Fruit fly (Drosophila melanogaster) whole organism, embryonic: Measurements from ENCODE around the gene CG8993.
A peak's percentile ranks its signal among the peaks of the same experiment; 100 is the strongest.

ENCODE experiments used
- CG10979 ChIP-seq: fragments of 200-800 bp; sonication (Bioruptor generic); optimal IDR thresholded peaks from 2 replicates; lab custom pipeline; 2018; ENCODE audit warnings: missing biosample characterization, mild to moderate bottlenecking, missing genetic modification characterization, moderate library complexity
- CG11504 ChIP-seq: fragments of 200-800 bp; sonication (Bioruptor generic); optimal IDR thresholded peaks from 3 replicates; lab custom pipeline; 2019; ENCODE audit warnings: missing biosample characterization, mild to moderate bottlenecking, missing genetic modification characterization, moderate library complexity
- CG12071 ChIP-seq: fragments of 200-800 bp; sonication (Bioruptor generic); optimal IDR thresholded peaks from 3 replicates; lab custom pipeline; 2018; ENCODE audit warnings: missing biosample characterization, mild to moderate bottlenecking, missing genetic modification characterization
- CG1233 ChIP-seq: fragments of 200-800 bp; sonication (Bioruptor generic); optimal IDR thresholded peaks from 4 replicates; lab custom pipeline; 2018; ENCODE audit warnings: missing biosample characterization, mild to moderate bottlenecking, missing genetic modification characterization
- CG1529 ChIP-seq: fragments of 200-800 bp; sonication (Bioruptor generic); optimal IDR thresholded peaks from 3 replicates; lab custom pipeline; 2018; ENCODE audit warnings: missing biosample characterization, missing genetic modification characterization
- CG15514 ChIP-seq: fragments of 200-800 bp; sonication (Bioruptor generic); optimal IDR thresholded peaks from 3 replicates; lab custom pipeline; 2017; ENCODE audit warnings: missing biosample characterization, missing genetic modification characterization, mild to moderate bottlenecking, moderate library complexity, missing genetic modification reagents
- CG16863 ChIP-seq: fragments of 200-800 bp; sonication (Bioruptor generic); optimal IDR thresholded peaks from 3 replicates; lab custom pipeline; 2016; ENCODE audit warnings: missing biosample characterization, missing genetic modification characterization
- CG17359 ChIP-seq: fragments of 200-800 bp; sonication (Bioruptor generic); optimal IDR thresholded peaks from 3 replicates; lab custom pipeline; 2018; ENCODE audit warnings: missing biosample characterization, mild to moderate bottlenecking, missing genetic modification characterization, moderate library complexity
- CG31441 ChIP-seq: fragments of 200-800 bp; sonication (Bioruptor generic); IDR thresholded peaks from 2 replicates; pipeline ENCODE4 v1.3.6; 2022; ENCODE audit warnings: missing biosample characterization, missing genetic modification characterization
- CG3847 ChIP-seq: fragments of 200-800 bp; sonication (Bioruptor generic); IDR thresholded peaks from 2 replicates; pipeline ENCODE4 v1.3.6; 2022; ENCODE audit warnings: missing biosample characterization, missing genetic modification characterization
- CG4360 ChIP-seq: fragments of 200-800 bp; sonication (Bioruptor generic); IDR thresholded peaks from 2 replicates; pipeline ENCODE4 v1.3.6; 2022; ENCODE audit warnings: missing biosample characterization, missing genetic modification characterization
- CG4424 ChIP-seq: fragments of 200-800 bp; sonication (Bioruptor generic); optimal IDR thresholded peaks from 3 replicates; lab custom pipeline; 2016; ENCODE audit warnings: missing biosample characterization, missing genetic modification characterization
- CG6272 ChIP-seq: fragments of 200-800 bp; sonication (Bioruptor generic); IDR thresholded peaks from 2 replicates; pipeline ENCODE4 v1.3.6; 2022; ENCODE audit warnings: missing biosample characterization, missing genetic modification characterization
- CG6683 ChIP-seq: fragments of 200-800 bp; sonication (Bioruptor generic); optimal IDR thresholded peaks from 2 replicates; lab custom pipeline; 2017; ENCODE audit warnings: missing biosample characterization, mild to moderate bottlenecking, missing genetic modification characterization, missing genetic modification reagents
- CG6791 ChIP-seq: fragments of 200-800 bp; sonication (Bioruptor generic); IDR thresholded peaks from 3 replicates; pipeline ENCODE4 v1.3.6; 2022; ENCODE audit warnings: missing biosample characterization, missing genetic modification characterization; ENCODE audit not compliant: partially characterized antibody
- CG6854 ChIP-seq: fragments of 200-800 bp; sonication (Bioruptor generic); optimal IDR thresholded peaks from 3 replicates; lab custom pipeline; 2017; ENCODE audit warnings: missing biosample characterization, mild to moderate bottlenecking, missing genetic modification characterization
- CG7556 ChIP-seq: fragments of 200-800 bp; sonication (Bioruptor generic); optimal IDR thresholded peaks from 2 replicates; lab custom pipeline; 2017; ENCODE audit warnings: missing biosample characterization, mild to moderate bottlenecking, missing genetic modification characterization
- CG9437 ChIP-seq: fragments of 200-800 bp; sonication (Bioruptor generic); optimal IDR thresholded peaks from 2 replicates; lab custom pipeline; 2018; ENCODE audit warnings: missing biosample characterization, mild to moderate bottlenecking, missing genetic modification characterization
- CG9609 ChIP-seq: fragments of 200-800 bp; sonication (Bioruptor generic); optimal IDR thresholded peaks from 3 replicates; lab custom pipeline; 2016; ENCODE audit warnings: missing biosample characterization, missing genetic modification characterization
- CG9817 ChIP-seq: fragments of 200-800 bp; sonication (Bioruptor generic); optimal IDR thresholded peaks from 2 replicates; lab custom pipeline; 2018; ENCODE audit warnings: missing biosample characterization, mild to moderate bottlenecking, missing genetic modification characterization, moderate library complexity
- Camta ChIP-seq: fragments of 200-800 bp; sonication (Bioruptor generic); optimal IDR thresholded peaks from 2 replicates; lab custom pipeline; 2016; ENCODE audit warnings: missing biosample characterization, missing genetic modification characterization
- D19B ChIP-seq: fragments of 200-800 bp; sonication (Bioruptor generic); optimal IDR thresholded peaks from 2 replicates; lab custom pipeline; 2017; ENCODE audit warnings: missing biosample characterization, mild to moderate bottlenecking, missing genetic modification characterization
- Dek ChIP-seq: fragments of 200-800 bp; sonication (Bioruptor generic); optimal IDR thresholded peaks from 3 replicates; lab custom pipeline; 2019; ENCODE audit warnings: missing biosample characterization, mild to moderate bottlenecking, missing genetic modification characterization, moderate library complexity
- E2f1 ChIP-seq: fragments of 200-800 bp; sonication (Bioruptor generic); IDR thresholded peaks from 2 replicates; pipeline ENCODE4 v1.3.6; 2022; ENCODE audit warnings: missing biosample characterization, missing genetic modification characterization
- Eip74EF ChIP-seq, 2 experiments: fragments of 200-800 bp in 1 of 2; fragments of >200 bp in 1 of 2; sonication (Bioruptor generic) in 1 of 2; optimal IDR thresholded peaks; 2 replicates each; lab custom pipeline; 2017 to 2019; ENCODE audit warnings: missing biosample characterization in 2 of 2, missing genetic modification characterization in 2 of 2, mild to moderate bottlenecking in 1 of 2, moderate library complexity in 1 of 2
- Fer2 ChIP-seq: fragments of 200-800 bp; sonication (Bioruptor generic); optimal IDR thresholded peaks from 2 replicates; lab custom pipeline; 2018; ENCODE audit warnings: missing biosample characterization, mild to moderate bottlenecking, missing genetic modification characterization, moderate library complexity
- Lhr ChIP-seq: fragments of 200-800 bp; sonication (Bioruptor generic); optimal IDR thresholded peaks from 3 replicates; lab custom pipeline; 2017; ENCODE audit warnings: mild to moderate bottlenecking, missing biosample characterization, missing genetic modification reagents, missing genetic modification characterization
- Med ChIP-seq: fragments of 200-800 bp; sonication (Bioruptor generic); peaks from one replicate; lab custom pipeline; 2016; ENCODE audit warnings: missing biosample characterization, missing genetic modification characterization, mild to moderate bottlenecking, inconsistent platforms, moderate library complexity
- NFAT ChIP-seq: fragments of 200-800 bp; sonication (Bioruptor generic); IDR thresholded peaks from 2 replicates; pipeline ENCODE4 v1.3.6; 2022; ENCODE audit warnings: missing biosample characterization, missing genetic modification characterization
- Opbp ChIP-seq: fragments of 200-800 bp; sonication (Bioruptor generic); IDR thresholded peaks from 3 replicates; pipeline ENCODE4 v1.3.6; 2022; ENCODE audit warnings: missing biosample characterization, missing genetic modification characterization; ENCODE audit not compliant: partially characterized antibody
- Scr ChIP-seq: fragments of 200-800 bp; sonication (Bioruptor generic); IDR thresholded peaks from 2 replicates; pipeline ENCODE4 v1.3.6; 2022; ENCODE audit warnings: missing biosample characterization, missing genetic modification characterization; ENCODE audit not compliant: partially characterized antibody
- Sin3A ChIP-seq: fragments of >200 bp; optimal IDR thresholded peaks from 2 replicates; lab custom pipeline; 2018
- Trl ChIP-seq, 3 experiments: fragments of >200 bp in 2 of 3; fragments of 200-800 bp in 1 of 3; sonication (Bioruptor generic) in 1 of 3; optimal IDR thresholded peaks; 2 replicates in 1 of 3; 3 replicates in 2 of 3; lab custom pipeline; 2016 to 2017; ENCODE audit warnings: missing biosample characterization in 1 of 3, missing genetic modification characterization in 1 of 3
- dati ChIP-seq: fragments of 200-800 bp; sonication (Bioruptor generic); IDR thresholded peaks from 2 replicates; pipeline ENCODE4 v1.3.6; 2022; ENCODE audit warnings: missing biosample characterization, missing genetic modification characterization
- grn ChIP-seq: fragments of 200-800 bp; sonication (Bioruptor generic); optimal IDR thresholded peaks from 3 replicates; lab custom pipeline; 2017; ENCODE audit warnings: missing biosample characterization, missing genetic modification characterization
- gro ChIP-seq: fragments of 200-800 bp; sonication (Bioruptor generic); optimal IDR thresholded peaks from 2 replicates; lab custom pipeline; 2016; ENCODE audit warnings: missing biosample characterization, missing genetic modification characterization
- jing ChIP-seq: fragments of 200-800 bp; sonication (Bioruptor generic); optimal IDR thresholded peaks from 2 replicates; lab custom pipeline; 2018; ENCODE audit warnings: missing biosample characterization, mild to moderate bottlenecking, missing genetic modification characterization
- lbe ChIP-seq: fragments of 200-800 bp; sonication (Bioruptor generic); optimal IDR thresholded peaks from 2 replicates; lab custom pipeline; 2016; ENCODE audit warnings: missing biosample characterization, mild to moderate bottlenecking, missing genetic modification characterization
- nau ChIP-seq: fragments of 200-800 bp; sonication (Bioruptor generic); optimal IDR thresholded peaks from 3 replicates; lab custom pipeline; 2017; ENCODE audit warnings: missing biosample characterization, mild to moderate bottlenecking, missing genetic modification characterization, missing genetic modification reagents
- oc ChIP-seq: fragments of 200-800 bp; sonication (Bioruptor generic); optimal IDR thresholded peaks from 2 replicates; lab custom pipeline; 2018; ENCODE audit warnings: missing biosample characterization, mild to moderate bottlenecking, missing genetic modification characterization, moderate library complexity
- salm ChIP-seq: fragments of 200-800 bp; sonication (Bioruptor generic); optimal IDR thresholded peaks from 2 replicates; lab custom pipeline; 2018; ENCODE audit warnings: missing biosample characterization, mild to moderate bottlenecking, missing genetic modification characterization
- sim ChIP-seq: fragments of 200-800 bp; sonication (Bioruptor generic); IDR thresholded peaks from 2 replicates; pipeline ENCODE4 v1.3.6; 2022; ENCODE audit warnings: missing biosample characterization, missing genetic modification characterization
- so ChIP-seq: fragments of 200-800 bp; sonication (Bioruptor generic); IDR thresholded peaks from 3 replicates; pipeline ENCODE4 v1.3.6; 2022; ENCODE audit warnings: missing biosample characterization, missing genetic modification characterization
- ssp ChIP-seq: fragments of 200-800 bp; sonication (Bioruptor generic); IDR thresholded peaks from 2 replicates; pipeline ENCODE4 v1.3.6; 2022; ENCODE audit warnings: missing biosample characterization, missing genetic modification characterization
- tgo ChIP-seq: fragments of 200-800 bp; sonication (Bioruptor generic); IDR thresholded peaks from 3 replicates; pipeline ENCODE4 v1.3.6; 2022; ENCODE audit warnings: missing biosample characterization, missing genetic modification characterization
- tna ChIP-seq: fragments of 200-800 bp; sonication (Bioruptor generic); IDR thresholded peaks from 2 replicates; pipeline ENCODE4 v1.3.6; 2022; ENCODE audit warnings: missing biosample characterization, missing genetic modification characterization; ENCODE audit not compliant: partially characterized antibody
- tup ChIP-seq: fragments of 200-800 bp; sonication (Bioruptor generic); optimal IDR thresholded peaks from 2 replicates; lab custom pipeline; 2016; ENCODE audit warnings: missing biosample characterization, mild to moderate bottlenecking, missing genetic modification characterization, moderate library complexity
- vfl ChIP-seq: fragments of 200-800 bp; sonication (Bioruptor generic); optimal IDR thresholded peaks from 2 replicates; lab custom pipeline; 2016; ENCODE audit warnings: missing biosample characterization, missing genetic modification characterization
- wor ChIP-seq: fragments of 200-800 bp; sonication (Bioruptor generic); IDR thresholded peaks from 2 replicates; pipeline ENCODE4 v1.3.6; 2022; ENCODE audit warnings: missing biosample characterization, missing genetic modification characterization
- zfh1 ChIP-seq: fragments of 200-800 bp; sonication (Bioruptor generic); IDR thresholded peaks from 3 replicates; pipeline ENCODE4 v1.3.6; 2022; ENCODE audit warnings: missing biosample characterization, missing genetic modification characterization

CG8993 gene

DNA sequence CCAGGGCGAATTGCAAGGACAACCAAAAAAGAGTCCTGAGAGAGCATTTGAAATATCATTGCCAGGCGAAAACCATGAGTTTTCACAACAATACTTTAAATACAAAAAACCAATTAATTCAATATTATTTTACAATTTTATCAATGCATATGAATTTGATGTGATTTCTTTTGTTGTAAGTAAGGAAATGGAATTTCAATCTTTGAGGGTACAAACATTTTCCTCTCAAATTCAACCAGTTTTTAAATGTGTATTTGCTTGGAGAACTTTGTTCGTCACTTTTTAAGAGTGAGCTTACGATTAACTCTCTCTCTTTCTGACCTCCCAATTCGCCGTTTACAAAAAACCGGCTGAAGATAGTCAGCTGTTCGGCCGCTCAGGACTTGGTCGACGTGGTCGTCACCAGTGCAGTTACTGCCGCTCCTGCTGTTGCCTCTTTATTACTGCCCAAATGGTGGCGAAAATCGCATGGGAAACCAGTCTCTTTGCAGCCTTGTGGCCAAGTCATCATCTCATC is 39.6 kb downstream of the CG8993 start (continued):
- TF ChIP-seq nau (GFP tag; lab: Kevin White, UChicago) (no peak), Opbp (GFP tag; lab: Robert Waterston, UW) (no peak), CG9437 (GFP tag; lab: Kevin White, UChicago) (no peak), tna (GFP tag; lab: Robert Waterston, UW) (no peak), sim (GFP tag; lab: Robert Waterston, UW) (no peak), grn (GFP tag; lab: Kevin White, UChicago) (no peak), CG1233 (GFP tag; lab: Kevin White, UChicago) (no peak), D19B (GFP tag; lab: Kevin White, UChicago) (no peak), Med (GFP tag; lab: Kevin White, UChicago) (peak; percentile 66), CG1529 (GFP tag; lab: Kevin White, UChicago) (no peak), gro (no peak), E2f1 (GFP tag; lab: Robert Waterston, UW) (peak; percentile 52), Fer2 (tag; lab: Kevin White, UChicago) (peak; percentile 18), Camta (GFP tag; lab: Kevin White, UChicago) (no peak), ssp (GFP tag; lab: Robert Waterston, UW) (no peak), tup (no peak), Trl (optimal IDR thresholded peaks at IDR 0.05; lab: Kevin White, UChicago) (peak; percentile 31 to 66), Trl (GFP tag; optimal IDR thresholded peaks at IDR 0.05; lab: Kevin White, UChicago) (no peak), CG9817 (tag; lab: Kevin White, UChicago) (peak; percentile 24), jing (GFP tag; lab: Kevin White, UChicago) (no peak), NFAT (no peak), lbe (GFP tag; lab: Kevin White, UChicago) (peak; percentile 9), oc (tag; lab: Kevin White, UChicago) (no peak), Dek (tag; lab: Kevin White, UChicago) (no peak), CG4360 (GFP tag; lab: Robert Waterston, UW) (no peak), CG9609 (GFP tag; lab: Kevin White, UChicago) (no peak), tgo (peak; percentile 60; the same call in 2 of the 3 replicates), Eip74EF (GFP tag; optimal IDR thresholded peaks at IDR 0.05; lab: Kevin White, UChicago) (no peak), CG10979 (tag; lab: Kevin White, UChicago) (no peak), dati (no peak), CG17359 (tag; lab: Kevin White, UChicago) (peak; percentile 51), CG12071 (GFP tag; lab: Kevin White, UChicago) (no peak), CG3847 (GFP tag; lab: Robert Waterston, UW) (0 out of 2 replicates have a peak, but pooled peaks have one; percentile 29), CG6683 (GFP tag; lab: Kevin White, UChicago) (peak; percentile 44), Scr (no peak), CG6791 (no peak), CG4424 (GFP tag; lab: Kevin White, UChicago) (peak; percentile 6), CG6272 (no peak), vfl (no peak), wor (0 out of 2 replicates have a peak, but pooled peaks have one; percentile 34), salm (tag; lab: Kevin White, UChicago) (no peak), so (GFP tag; lab: Robert Waterston, UW) (0 out of 3 replicates have a peak, but pooled peaks have one; percentile 30), CG15514 (GFP tag; lab: Kevin White, UChicago) (peak; percentile 38), CG31441 (GFP tag; lab: Robert Waterston, UW) (no peak), zfh1 (GFP tag; lab: Robert Waterston, UW) (no peak), CG6854 (peak; percentile 33), Sin3A (lab: Kevin White, UChicago) (no peak), CG16863 (no peak), CG11504 (tag; lab: Kevin White, UChicago) (peak; percentile 64), CG7556 (GFP tag; lab: Kevin White, UChicago) (peak; percentile 67), Lhr (GFP tag; lab: Kevin White, UChicago) (no peak)
